Worm (Caenorhabditis elegans) whole organism, late embryonic: ENCODE measurements around the gene srj-55.

Experiments
- ama-1 ChIP-seq: fragments of 150-350 bp; optimal IDR thresholded peaks from 2 replicates; lab custom pipeline; 2014
- ceh-30 ChIP-seq: fragments of 150-350 bp; optimal IDR thresholded peaks from 2 replicates; lab custom pipeline; 2014; ENCODE audit warnings: missing biosample characterization, missing genetic modification characterization
- dmd-4 ChIP-seq: sonication (generic microtip); optimal IDR thresholded peaks from 2 replicates; lab custom pipeline; 2016; ENCODE audit warnings: borderline replicate concordance, missing genetic modification characterization, missing compliant biosample characterization
- dve-1 ChIP-seq: sonication (generic microtip); optimal IDR thresholded peaks from 2 replicates; lab custom pipeline; 2017; ENCODE audit warnings: antibody characterized with exemption, mild to moderate bottlenecking, missing genetic modification characterization, missing compliant biosample characterization
- ets-4 ChIP-seq: sonication (generic microtip); optimal IDR thresholded peaks from 2 replicates; lab custom pipeline; 2016; ENCODE audit warnings: missing genetic modification characterization, missing compliant biosample characterization
- nhr-232 ChIP-seq: sonication (generic microtip); optimal IDR thresholded peaks from 2 replicates; lab custom pipeline; 2016; ENCODE audit warnings: missing genetic modification characterization, missing compliant biosample characterization
- pha-4 ChIP-seq: fragments of 150-350 bp; optimal IDR thresholded peaks from 2 replicates; lab custom pipeline; 2018; ENCODE audit warnings: missing biosample characterization, missing genetic modification reagents, missing genetic modification characterization
- pqm-1 ChIP-seq: sonication (generic microtip); optimal IDR thresholded peaks from 2 replicates; lab custom pipeline; 2016; ENCODE audit warnings: missing genetic modification characterization, missing compliant biosample characterization
- syd-9 ChIP-seq: sonication (generic microtip); optimal IDR thresholded peaks from 2 replicates; lab custom pipeline; 2016; ENCODE audit warnings: mild to moderate bottlenecking, missing genetic modification characterization, moderate library complexity, missing compliant biosample characterization

ce11 chrV:2881016-2881415, 23.3 kb upstream of the srj-55 start, which contains the start of gene ifc-1:
- no peak for TF ChIP-seq ets-4 (tag; lab: Kevin White, UChicago)
- no peak for TF ChIP-seq dve-1 (tag; lab: Kevin White, UChicago)
- no peak for TF ChIP-seq ama-1 (lab: Kevin White, UChicago)
- TF ChIP-seq pqm-1 (tag; lab: Kevin White, UChicago), result no peak
- no peak for TF ChIP-seq pha-4
- TF ChIP-seq nhr-232 (tag; lab: Kevin White, UChicago), result no peak
- TF ChIP-seq ceh-30, result no peak
- no peak for TF ChIP-seq syd-9 (tag; lab: Kevin White, UChicago)
- no peak for TF ChIP-seq dmd-4 (tag; lab: Kevin White, UChicago)
